Worm (Caenorhabditis elegans) whole organism, L4/young adult: Measurements from ENCODE around the gene C05C9.1.

Experiments used
- W03F9.2 ChIP-seq: fragments of 150-350 bp; optimal IDR thresholded peaks from 2 replicates; lab custom pipeline; 2014; ENCODE audit warnings: missing biosample characterization, missing genetic modification characterization
- dao-5 ChIP-seq: sonication (generic microtip); optimal IDR thresholded peaks from 2 replicates; lab custom pipeline; 2016; ENCODE audit warnings: missing genotype, missing genetic modification characterization, moderate library complexity, missing compliant biosample characterization
- him-1 ChIP-seq: sonication (generic microtip); optimal IDR thresholded peaks from 2 replicates; lab custom pipeline; 2016; ENCODE audit warnings: missing genotype, missing genetic modification reagents, missing genetic modification characterization, missing compliant biosample characterization

C05C9.1 gene

DNA sequence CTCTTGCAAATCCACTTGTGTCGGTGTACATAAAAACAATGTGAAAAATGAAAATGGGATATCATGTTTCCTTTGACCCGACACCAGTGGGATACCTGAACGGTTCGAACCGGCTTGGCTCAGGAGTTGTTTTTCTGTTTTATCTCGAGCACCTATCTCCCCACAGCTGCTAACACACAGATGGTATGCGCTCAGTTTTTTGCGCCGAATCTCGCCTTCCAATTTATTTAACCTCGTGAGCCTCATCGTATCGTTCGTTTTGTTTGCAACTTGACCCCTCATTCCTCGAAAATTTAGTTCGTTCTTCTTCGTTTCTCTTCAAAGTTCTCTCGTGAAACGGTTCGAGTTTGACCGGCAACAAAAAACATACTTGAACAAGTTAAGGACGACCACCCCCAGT, at the start of gene C05C9.1:
TSS of gene C05C9.1 (plus strand) at position 301 of the 400 bp plus-strand sequence.
- TF ChIP-seq dao-5 (tag; lab: Kevin White, UChicago): no peak
- TF ChIP-seq W03F9.2 (tag; lab: Kevin White, UChicago): no peak
- TF ChIP-seq him-1 (tag; lab: Kevin White, UChicago): no peak

DNA sequence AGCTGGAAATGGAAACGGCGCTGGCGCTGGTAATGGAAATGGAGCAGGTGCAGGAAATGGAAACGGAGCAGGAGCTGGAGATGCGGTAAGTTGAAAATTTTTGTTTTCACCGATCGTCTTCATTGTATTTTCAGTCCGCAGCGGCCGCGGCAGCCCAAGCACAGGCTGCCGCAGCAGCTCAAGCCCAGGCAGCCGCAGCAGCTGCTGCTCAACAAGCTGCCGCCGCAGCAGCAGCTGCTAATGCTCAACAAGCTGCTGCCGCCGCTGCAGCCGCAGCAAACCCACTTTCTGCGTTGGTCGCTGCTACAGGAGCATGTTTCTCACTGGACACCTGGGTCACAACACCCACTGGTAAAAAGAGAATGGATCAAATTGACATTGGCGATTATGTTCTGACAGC, 46.2 kb upstream of the C05C9.1 start:
- TF ChIP-seq W03F9.2 (tag; lab: Kevin White, UChicago) (no peak), him-1 (tag; lab: Kevin White, UChicago) (no peak), dao-5 (tag; lab: Kevin White, UChicago) (no peak)

DNA sequence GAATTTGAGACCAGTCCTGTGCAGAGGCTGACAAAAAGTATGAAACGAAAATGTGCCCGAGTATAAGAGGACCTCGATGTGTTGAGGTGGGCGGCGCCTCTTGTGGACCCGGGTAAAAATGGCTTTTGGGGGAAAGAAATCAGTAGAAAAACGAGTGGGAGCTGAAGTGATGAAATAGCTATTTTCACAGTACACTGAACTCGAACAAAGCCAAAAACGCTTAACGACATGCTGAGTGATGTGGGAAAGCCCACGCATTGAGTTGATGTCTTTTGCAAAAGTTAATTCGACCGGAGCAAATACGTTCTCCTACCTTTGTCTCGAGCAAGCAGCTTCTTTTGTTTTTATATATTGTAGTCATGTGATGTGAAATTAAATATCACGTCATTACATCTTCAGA, 43.9 kb upstream of the C05C9.1 start, which contains the start of gene nlp-66:
TSS of gene nlp-66 (minus strand) at position 101 of the 400 bp plus-strand sequence.
- TF ChIP-seq dao-5 (tag; lab: Kevin White, UChicago) (no peak), W03F9.2 (tag; lab: Kevin White, UChicago) (no peak), him-1 (tag; lab: Kevin White, UChicago) (no peak)

DNA sequence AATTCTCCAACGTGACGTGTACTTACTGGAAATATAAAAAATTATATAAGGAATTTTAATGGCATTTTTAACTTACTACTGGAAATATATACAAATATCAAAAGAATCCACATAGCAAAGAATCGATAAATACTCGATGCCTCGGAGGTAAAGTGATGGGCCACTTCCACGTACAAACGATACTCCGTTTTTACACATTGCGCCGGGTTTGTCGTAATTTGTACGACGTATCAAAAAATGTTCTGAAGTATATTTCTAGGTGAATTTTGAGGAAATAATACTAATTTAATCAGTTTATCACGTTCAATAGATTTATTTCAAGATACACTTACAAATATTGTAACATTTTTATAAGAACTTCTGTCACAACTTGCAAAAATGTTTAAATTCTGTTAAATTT, 39.8 kb upstream of the C05C9.1 start, which contains the start of gene R08B4.3:
TSS of gene R08B4.3 (minus strand) at position 198 of the 400 bp plus-strand sequence.
- no peak for TF ChIP-seq W03F9.2 (tag; lab: Kevin White, UChicago)
- TF ChIP-seq him-1 (tag; lab: Kevin White, UChicago): no peak
- TF ChIP-seq dao-5 (tag; lab: Kevin White, UChicago): no peak

DNA sequence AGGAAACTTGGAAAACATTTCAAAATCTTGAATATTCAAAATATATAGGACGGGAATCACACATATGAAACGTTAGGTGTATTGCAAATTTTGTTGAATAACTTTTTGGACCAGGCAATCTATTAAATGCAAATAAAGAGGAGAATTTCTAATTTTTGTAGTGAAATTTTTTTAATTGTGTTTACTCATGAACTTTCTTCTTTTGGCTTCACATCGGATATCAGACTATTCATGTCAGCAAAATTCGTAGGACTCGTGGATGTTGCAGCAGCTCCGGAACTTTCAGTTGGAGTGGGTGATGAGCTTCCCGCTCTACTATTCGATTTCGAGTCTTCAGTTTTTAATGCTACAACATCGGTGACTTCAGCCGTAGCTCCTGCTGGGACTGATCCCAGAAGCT, 38.2 kb upstream of the C05C9.1 start:
- no peak for TF ChIP-seq W03F9.2 (tag; lab: Kevin White, UChicago)
- no peak for TF ChIP-seq him-1 (tag; lab: Kevin White, UChicago)
- no peak for TF ChIP-seq dao-5 (tag; lab: Kevin White, UChicago)

- TF ChIP-seq dao-5 (tag; lab: Kevin White, UChicago): no peak
- no peak for TF ChIP-seq W03F9.2 (tag; lab: Kevin White, UChicago)
- TF ChIP-seq him-1 (tag; lab: Kevin White, UChicago): no peak
These were observed 36.6 kb upstream of the C05C9.1 start for ce11 chrX:11123998-11124397.

DNA sequence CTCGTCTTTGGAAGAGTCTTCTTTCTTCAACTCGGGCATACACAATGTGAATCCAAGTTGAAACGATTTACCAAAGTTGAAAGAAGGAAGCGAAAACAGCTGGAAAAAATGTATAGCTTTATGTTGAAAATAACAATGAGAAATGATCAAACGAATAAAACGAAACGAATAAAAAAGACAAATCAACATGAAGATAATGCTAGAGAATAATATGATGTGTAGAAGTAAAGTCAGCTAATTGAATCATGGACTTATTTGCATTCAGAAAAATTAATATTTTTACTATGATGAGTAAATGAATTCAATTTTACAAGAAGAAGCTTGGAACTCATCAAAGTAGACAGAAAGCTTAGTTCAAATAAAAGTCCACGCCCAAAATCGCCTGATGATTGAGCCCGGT, 35.1 kb upstream of the C05C9.1 start, which contains the start of gene alr-1:
TSS of gene alr-1 (minus strand) at position 101 of the 400 bp plus-strand sequence.
- TF ChIP-seq him-1 (tag; lab: Kevin White, UChicago): no peak
- no peak for TF ChIP-seq W03F9.2 (tag; lab: Kevin White, UChicago)
- TF ChIP-seq dao-5 (tag; lab: Kevin White, UChicago): no peak

DNA sequence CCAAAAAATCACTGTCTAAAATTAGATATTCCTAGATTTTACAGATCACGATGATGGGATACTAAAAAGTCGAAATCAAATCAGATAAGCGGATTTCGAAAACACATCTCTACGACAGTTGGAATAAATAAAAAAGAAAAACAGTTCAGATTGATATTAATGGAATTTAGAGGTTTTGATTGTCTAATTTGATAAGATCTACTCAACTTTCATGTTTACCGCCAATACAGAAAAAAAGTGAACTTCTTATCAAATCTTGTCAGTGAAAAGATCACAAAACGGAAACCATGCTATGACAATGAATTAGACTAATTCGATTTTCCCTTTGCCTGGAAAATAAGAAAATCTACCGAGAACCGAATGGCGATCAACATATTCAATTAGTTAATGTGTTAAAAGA, 34.4 kb upstream of the C05C9.1 start:
- no peak for TF ChIP-seq him-1 (tag; lab: Kevin White, UChicago)
- no peak for TF ChIP-seq dao-5 (tag; lab: Kevin White, UChicago)
- no peak for TF ChIP-seq W03F9.2 (tag; lab: Kevin White, UChicago)

- TF ChIP-seq W03F9.2 (tag; lab: Kevin White, UChicago) (no peak), him-1 (tag; lab: Kevin White, UChicago) (no peak), dao-5 (tag; lab: Kevin White, UChicago) (no peak)
These were observed 28.4 kb upstream of the C05C9.1 start for ce11 chrX:11132260-11132659.

- TF ChIP-seq W03F9.2 (tag; lab: Kevin White, UChicago) (no peak), dao-5 (tag; lab: Kevin White, UChicago) (no peak), him-1 (tag; lab: Kevin White, UChicago) (no peak)
These were observed 25.8 kb upstream of the C05C9.1 start for ce11 chrX:11134750-11135394.

ce11 chrX:11136988-11137387, 23.6 kb upstream of the C05C9.1 start:
- TF ChIP-seq W03F9.2 (tag; lab: Kevin White, UChicago): no peak
- TF ChIP-seq dao-5 (tag; lab: Kevin White, UChicago): no peak
- TF ChIP-seq him-1 (tag; lab: Kevin White, UChicago): no peak

ce11 chrX:11137632-11138031, 23.0 kb upstream of the C05C9.1 start:
- no peak for TF ChIP-seq him-1 (tag; lab: Kevin White, UChicago)
- no peak for TF ChIP-seq dao-5 (tag; lab: Kevin White, UChicago)
- TF ChIP-seq W03F9.2 (tag; lab: Kevin White, UChicago): no peak

- TF ChIP-seq dao-5 (tag; lab: Kevin White, UChicago) (no peak), him-1 (tag; lab: Kevin White, UChicago) (no peak), W03F9.2 (tag; lab: Kevin White, UChicago) (no peak)
These were observed 9.1 kb upstream of the C05C9.1 start for ce11 chrX:11151494-11151893.

DNA sequence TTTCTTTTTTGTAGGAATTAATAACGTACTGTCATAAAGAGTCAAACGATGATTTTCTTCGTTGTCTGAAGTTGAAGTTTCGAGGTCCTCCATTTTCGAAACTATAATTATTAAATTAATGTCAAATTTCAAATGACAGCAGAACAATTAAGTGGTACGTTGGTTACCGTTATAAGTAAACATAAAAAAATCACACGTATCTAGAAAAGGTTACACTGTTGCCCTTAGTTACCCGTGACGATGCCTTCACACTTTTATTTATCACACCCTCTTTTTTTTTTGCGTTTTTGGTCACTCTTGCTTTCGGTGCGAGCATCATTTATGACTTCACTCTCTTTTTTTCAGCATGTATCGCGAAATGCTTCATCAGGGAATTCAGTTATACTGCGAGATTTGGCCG, 7.9 kb upstream of the C05C9.1 start, which contains the start of the genes C05C9.3 and C05C9.2:
TSS of gene C05C9.3 (minus strand) at position 101 of the 400 bp plus-strand sequence.
TSS of gene C05C9.2 (plus strand) at position 346 of the 400 bp plus-strand sequence.
- no peak for TF ChIP-seq W03F9.2 (tag; lab: Kevin White, UChicago)
- TF ChIP-seq dao-5 (tag; lab: Kevin White, UChicago): no peak
- no peak for TF ChIP-seq him-1 (tag; lab: Kevin White, UChicago)
